Worm (Caenorhabditis elegans): ENCODE data around the gene dct-11.

dct-11 gene

DNA sequence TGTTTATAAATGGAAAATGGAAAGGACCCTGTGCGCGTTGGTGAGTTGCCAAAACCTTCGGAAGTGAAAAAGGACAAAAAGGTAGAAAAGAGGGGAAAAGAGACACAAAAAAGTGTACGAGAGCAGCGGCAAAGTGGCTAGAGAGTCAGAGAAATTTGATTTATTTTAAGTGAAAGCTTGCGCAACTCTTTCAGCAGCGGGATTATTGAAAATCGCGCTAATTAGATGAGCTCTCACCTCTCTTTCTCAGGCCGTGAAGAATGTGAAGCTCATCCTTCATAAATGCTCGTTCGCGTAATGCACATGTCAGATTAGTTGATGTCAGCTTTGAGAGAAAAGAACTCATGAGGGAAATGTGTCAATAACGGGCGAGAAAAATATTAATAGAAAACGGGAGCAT lies 40.3 kb downstream of the dct-11 start:
- TF ChIP-seq unc-55 (GFP tag; optimal IDR thresholded peaks at IDR 0.05) (no peak), unc-42 (tag; optimal IDR thresholded peaks at IDR 0.05) (peak; percentile 99), ceh-31 (tag; optimal IDR thresholded peaks at IDR 0.05) (peak; percentile 49)

ce11 chrX:5798690-5799089 lies 40.9 kb downstream of the dct-11 start, which contains the start of gene F46G11.4:
Gene F46G11.4 (minus strand): TSS chrX:5798790.
- TF ChIP-seq unc-86 (tag; optimal IDR thresholded peaks at IDR 0.05) (no peak), C08G9.2 (tag; optimal IDR thresholded peaks at IDR 0.05) (no peak), ceh-6 (GFP tag; optimal IDR thresholded peaks at IDR 0.05) (no peak)

DNA sequence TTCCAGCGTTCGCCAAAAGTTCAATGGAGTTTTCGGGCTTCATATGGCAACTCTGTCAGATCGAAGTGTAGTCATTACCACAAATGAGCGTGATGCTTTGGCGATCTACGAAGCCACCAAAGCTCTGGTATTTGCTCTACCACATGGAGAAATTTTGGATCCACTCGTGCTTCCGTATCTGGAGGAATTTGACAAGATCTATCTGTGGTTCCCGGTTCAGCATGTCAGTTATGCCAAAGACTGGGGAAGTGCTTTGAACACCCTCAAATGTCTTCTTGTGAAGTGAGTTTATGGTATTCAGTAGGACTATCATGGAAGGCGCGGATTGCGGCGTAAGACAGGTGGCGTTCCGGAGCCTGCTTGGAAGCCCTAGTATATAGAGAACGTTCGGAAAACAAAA lies 45.1 kb downstream of the dct-11 start:
- TF ChIP-seq ceh-19 (GFP tag; optimal IDR thresholded peaks at IDR 0.05): no peak
- TF ChIP-seq elt-4 (tag; optimal IDR thresholded peaks at IDR 0.05): no peak
- TF ChIP-seq hlh-6 (tag; optimal IDR thresholded peaks at IDR 0.05): no peak
- no peak for TF ChIP-seq C08G9.2 (tag; optimal IDR thresholded peaks at IDR 0.05)

DNA sequence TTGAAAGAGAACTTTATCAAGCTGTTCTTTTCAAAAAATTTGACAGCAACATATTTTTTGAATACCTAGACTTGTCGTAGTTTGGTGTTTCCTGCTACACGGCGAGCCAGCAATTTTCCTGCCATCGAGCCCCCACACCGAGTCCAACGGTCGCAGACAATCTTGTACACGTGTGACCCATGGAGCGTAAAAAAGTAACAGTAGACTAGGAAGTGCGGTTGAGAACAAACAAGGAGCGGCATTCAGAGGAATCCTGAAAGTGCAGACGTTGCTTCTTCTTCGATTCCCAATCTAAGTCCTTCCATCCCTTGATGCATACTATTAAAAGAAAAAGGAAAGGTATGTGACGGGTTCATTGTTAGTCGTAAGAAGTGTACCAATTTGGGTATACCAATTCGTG lies 48.7 kb downstream of the dct-11 start, which contains the start of gene twnk-1:
twnk-1 (plus strand) TSS at position 301 of the 400 bp plus-strand sequence.
- TF ChIP-seq unc-86 (tag; optimal IDR thresholded peaks at IDR 0.05): no peak
- no peak for TF ChIP-seq ceh-19 (GFP tag; optimal IDR thresholded peaks at IDR 0.05)
- TF ChIP-seq madf-2 (tag; optimal IDR thresholded peaks at IDR 0.05): no peak
- no peak for TF ChIP-seq ceh-31 (tag; optimal IDR thresholded peaks at IDR 0.05)
- TF ChIP-seq mec-3 (tag; optimal IDR thresholded peaks at IDR 0.05; ENCODE audit: borderline replicate concordance): no peak
- TF ChIP-seq nhr-11 (tag; optimal IDR thresholded peaks at IDR 0.05): no peak
- no peak for TF ChIP-seq hlh-6 (tag; optimal IDR thresholded peaks at IDR 0.05)
- TF ChIP-seq ceh-48 (tag; optimal IDR thresholded peaks at IDR 0.05): no peak
- TF ChIP-seq ztf-16 (tag; optimal IDR thresholded peaks at IDR 0.05): no peak
- no peak for TF ChIP-seq hlh-13 (GFP tag; optimal IDR thresholded peaks at IDR 0.05)
- no peak for TF ChIP-seq pha-2 (tag; optimal IDR thresholded peaks at IDR 0.05)
- no peak for TF ChIP-seq elt-4 (tag; optimal IDR thresholded peaks at IDR 0.05)
- TF ChIP-seq ceh-30 (tag; optimal IDR thresholded peaks at IDR 0.05): no peak
